Worm (Caenorhabditis elegans) whole organism, L3 larva: Measurements from ENCODE around the gene faah-2.

Source experiments
- ZK546.5 ChIP-seq: sonication (generic microtip); optimal IDR thresholded peaks from 2 replicates; lab custom pipeline; 2017; ENCODE audit warnings: missing biosample characterization, missing genetic modification characterization
- ceh-28 ChIP-seq: fragments of 150-350 bp; optimal IDR thresholded peaks from 2 replicates; lab custom pipeline; 2014; ENCODE audit warnings: missing biosample characterization, missing genetic modification reagents, missing genetic modification characterization
- nfya-1 ChIP-seq: sonication (generic microtip); optimal IDR thresholded peaks from 2 replicates; lab custom pipeline; 2017; ENCODE audit warnings: missing genetic modification characterization, mild to moderate bottlenecking, missing compliant biosample characterization, antibody characterized with exemption, moderate library complexity; ENCODE audit not compliant: insufficient read depth
- nhr-237 ChIP-seq: fragments of 150-350 bp; optimal IDR thresholded peaks from 2 replicates; lab custom pipeline; 2014; ENCODE audit warnings: missing biosample characterization, missing genetic modification characterization
- nhr-28 ChIP-seq: fragments of 150-350 bp; optimal IDR thresholded peaks from 2 replicates; lab custom pipeline; 2014; ENCODE audit warnings: missing biosample characterization, missing genetic modification characterization
- snpc-4 ChIP-seq: fragments of 150-350 bp; optimal IDR thresholded peaks from 2 replicates; lab custom pipeline; 2014; ENCODE audit warnings: missing biosample characterization, missing genetic modification characterization
- unc-39 ChIP-seq: sonication (generic microtip); optimal IDR thresholded peaks from 4 replicates; lab custom pipeline; 2017; ENCODE audit warnings: missing biosample characterization, missing genetic modification characterization
- zag-1 ChIP-seq: fragments of 150-350 bp; optimal IDR thresholded peaks from 2 replicates; lab custom pipeline; 2014; ENCODE audit warnings: missing biosample characterization, missing genetic modification characterization
- ztf-11 ChIP-seq: fragments of 150-350 bp; optimal IDR thresholded peaks from 2 replicates; lab custom pipeline; 2014; ENCODE audit warnings: missing biosample characterization, missing genetic modification characterization

ce11 chrIV:8144341-8144740, 7.9 kb upstream of the faah-2 start:
- TF ChIP-seq nfya-1 = no peak
- TF ChIP-seq nhr-28 = no peak
- no peak for TF ChIP-seq zag-1 (tag; lab: Kevin White, UChicago)
- TF ChIP-seq unc-39 = no peak
- no peak for TF ChIP-seq snpc-4 (tag; lab: Kevin White, UChicago)
- no peak for TF ChIP-seq ceh-28
- no peak for TF ChIP-seq ztf-11 (tag; lab: Kevin White, UChicago)
- no peak for TF ChIP-seq nhr-237 (tag; lab: Kevin White, UChicago)
- TF ChIP-seq ZK546.5 (tag; lab: Kevin White, UChicago) = no peak
